Worm (Caenorhabditis elegans) whole organism, dauer: ENCODE data around the gene atf-7.

Source experiments
- unc-62 ChIP-seq: sonication (generic microtip); optimal IDR thresholded peaks from 2 replicates; lab custom pipeline; 2017; ENCODE audit warnings: missing biosample characterization, missing genetic modification reagents, missing genetic modification characterization

atf-7 gene

ce11 chrIII:4476313-4476712, 22.5 kb downstream of the atf-7 start:
- TF ChIP-seq unc-62 (GFP tag; lab: Kevin White, UChicago) = no peak

ce11 chrIII:4475428-4475968, 23.3 kb downstream of the atf-7 start, which contains the start of gene rps-1:
Gene rps-1, plus strand, starts transcription at chrIII:4475918.
- no peak for TF ChIP-seq unc-62 (GFP tag; lab: Kevin White, UChicago)

DNA sequence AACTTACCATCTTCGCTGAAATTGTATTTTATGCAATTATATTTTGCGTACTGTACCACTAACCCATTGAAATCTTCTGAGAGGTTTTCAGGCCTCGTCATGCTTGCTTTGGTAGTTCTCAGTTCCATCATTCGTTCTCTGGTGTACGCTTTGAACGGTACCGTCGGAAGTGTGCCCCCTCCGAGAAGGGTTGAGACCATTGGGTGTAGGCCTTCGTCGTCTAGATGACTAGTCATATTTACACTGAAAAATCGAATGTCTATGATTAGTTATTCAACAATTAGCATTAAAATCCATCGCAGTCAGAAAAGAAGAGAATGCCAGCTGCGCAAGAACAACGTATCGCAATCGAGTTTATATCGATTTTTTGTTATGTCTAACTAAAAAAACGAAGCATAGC, 23.9 kb downstream of the atf-7 start, which contains the start of gene ifet-1:
ifet-1 (minus strand) TSS at position 243 of the 400 bp plus-strand sequence.
- TF ChIP-seq unc-62 (GFP tag; lab: Kevin White, UChicago) = no peak

DNA sequence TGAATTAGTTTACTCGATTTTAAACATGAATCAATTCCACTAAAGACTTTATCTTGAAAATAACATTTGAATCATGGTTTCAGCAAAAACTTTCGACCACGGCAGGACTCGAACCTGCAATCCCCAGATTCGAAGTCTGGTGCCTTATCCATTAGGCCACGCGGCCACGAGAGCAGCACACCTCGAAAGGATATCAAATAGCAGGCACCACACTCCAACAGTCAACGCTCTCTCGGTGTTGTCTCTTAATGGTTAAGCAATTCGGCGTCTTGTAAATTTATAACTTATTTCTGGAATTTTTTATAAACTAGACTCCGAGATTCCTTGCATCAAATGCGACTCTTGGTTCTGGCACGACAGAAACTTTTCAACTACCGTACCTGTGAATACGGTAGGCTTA, 28.1 kb downstream of the atf-7 start:
- TF ChIP-seq unc-62 (GFP tag; lab: Kevin White, UChicago) = no peak

ce11 chrIII:4468812-4469211, 30.0 kb downstream of the atf-7 start, which contains the start of gene mstr-2:
Gene mstr-2, plus strand, starts transcription at chrIII:4469112.
- TF ChIP-seq unc-62 (GFP tag; lab: Kevin White, UChicago) = no peak

DNA sequence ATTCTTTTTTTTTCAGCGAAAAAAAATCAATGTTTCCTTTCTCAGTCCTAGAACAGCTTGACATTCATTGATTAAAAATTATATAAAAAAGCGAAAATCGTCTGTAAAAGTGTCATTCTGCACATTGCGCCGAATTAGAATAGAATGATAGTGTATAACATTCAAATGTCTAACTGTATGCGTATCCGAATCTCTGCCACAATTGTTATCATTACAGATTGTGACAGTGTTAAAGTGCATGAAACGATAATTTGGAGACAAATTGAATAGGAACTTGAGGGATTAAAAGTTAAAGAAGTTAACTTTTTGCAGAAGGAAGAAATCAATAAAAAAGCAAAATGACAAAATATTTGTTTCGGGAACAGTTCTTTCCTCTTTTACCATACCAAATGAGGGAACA, 30.5 kb downstream of the atf-7 start:
- no peak for TF ChIP-seq unc-62 (GFP tag; lab: Kevin White, UChicago)

DNA sequence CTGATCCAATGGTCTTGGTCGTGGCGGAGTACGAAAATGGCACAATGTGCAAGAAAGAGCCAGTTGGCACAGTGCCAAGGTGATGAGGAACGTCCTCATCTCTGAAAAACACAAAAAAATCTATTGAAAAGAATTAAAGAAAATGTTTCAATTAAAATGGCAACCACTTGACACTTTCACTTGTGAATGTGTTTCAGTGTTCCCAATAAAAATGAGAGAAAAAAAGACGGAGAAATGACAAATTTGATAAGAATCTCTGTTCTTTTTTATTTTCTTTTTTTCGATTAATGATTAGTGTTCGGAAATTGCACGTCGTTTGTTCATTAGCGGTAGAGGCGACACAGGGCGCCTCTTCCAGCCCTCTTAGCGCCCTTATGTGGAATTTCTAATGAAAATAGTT, 31.6 kb downstream of the atf-7 start, which contains the start of gene ndg-4:
ndg-4 (minus strand) TSS at position 101 of the 400 bp plus-strand sequence.
- no peak for TF ChIP-seq unc-62 (GFP tag; lab: Kevin White, UChicago)

ce11 chrIII:4461337-4461736, 37.5 kb downstream of the atf-7 start:
- TF ChIP-seq unc-62 (GFP tag; lab: Kevin White, UChicago) = no peak

ce11 chrIII:4460242-4460641, 38.6 kb downstream of the atf-7 start:
- no peak for TF ChIP-seq unc-62 (GFP tag; lab: Kevin White, UChicago)

DNA sequence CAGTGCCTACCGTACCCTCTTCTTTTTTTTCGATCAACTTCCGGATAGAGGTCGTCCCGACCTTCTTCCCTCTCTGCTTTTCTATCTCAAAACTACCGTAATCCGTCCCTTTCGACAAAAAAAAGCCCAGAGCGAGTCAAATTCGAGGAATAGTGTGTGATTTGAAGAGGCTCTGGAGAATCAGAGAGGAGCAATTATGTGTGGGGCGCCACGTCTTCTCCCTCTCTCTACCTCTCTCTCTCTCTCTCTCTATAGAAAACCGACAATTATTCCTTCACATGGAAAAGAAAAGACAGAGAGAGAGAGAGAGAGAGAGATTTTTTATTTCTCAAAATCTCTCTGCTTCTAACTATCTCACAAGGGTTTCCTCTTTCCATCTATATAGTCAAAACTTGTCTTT, 42.3 kb downstream of the atf-7 start:
- no peak for TF ChIP-seq unc-62 (GFP tag; lab: Kevin White, UChicago)

- no peak for TF ChIP-seq unc-62 (GFP tag; lab: Kevin White, UChicago)
These were observed 43.9 kb downstream of the atf-7 start for ce11 chrIII:4454919-4455318.

ce11 chrIII:4453768-4454167, 45.1 kb downstream of the atf-7 start:
- no peak for TF ChIP-seq unc-62 (GFP tag; lab: Kevin White, UChicago)

DNA sequence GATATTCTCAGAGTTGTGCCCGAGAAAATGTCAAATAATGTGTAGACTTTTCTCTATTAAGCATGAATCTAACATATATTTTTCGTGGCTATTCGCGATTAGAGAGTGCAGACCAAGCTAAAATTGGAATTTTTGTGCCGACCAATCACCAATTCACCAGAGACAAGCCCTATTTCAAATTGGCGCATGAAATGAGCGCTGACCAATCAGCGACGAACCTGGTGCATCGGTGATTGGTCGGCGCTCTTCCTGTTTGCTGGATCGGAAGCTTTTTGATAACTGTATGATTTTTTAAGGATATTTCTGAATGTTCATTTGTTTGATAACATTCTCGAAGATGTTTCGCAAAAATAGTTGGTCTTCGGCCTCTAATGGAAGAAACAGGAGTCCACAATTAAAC, 45.5 kb downstream of the atf-7 start:
- TF ChIP-seq unc-62 (GFP tag; lab: Kevin White, UChicago) = no peak

ce11 chrIII:4452749-4453148, 46.1 kb downstream of the atf-7 start:
- no peak for TF ChIP-seq unc-62 (GFP tag; lab: Kevin White, UChicago)

DNA sequence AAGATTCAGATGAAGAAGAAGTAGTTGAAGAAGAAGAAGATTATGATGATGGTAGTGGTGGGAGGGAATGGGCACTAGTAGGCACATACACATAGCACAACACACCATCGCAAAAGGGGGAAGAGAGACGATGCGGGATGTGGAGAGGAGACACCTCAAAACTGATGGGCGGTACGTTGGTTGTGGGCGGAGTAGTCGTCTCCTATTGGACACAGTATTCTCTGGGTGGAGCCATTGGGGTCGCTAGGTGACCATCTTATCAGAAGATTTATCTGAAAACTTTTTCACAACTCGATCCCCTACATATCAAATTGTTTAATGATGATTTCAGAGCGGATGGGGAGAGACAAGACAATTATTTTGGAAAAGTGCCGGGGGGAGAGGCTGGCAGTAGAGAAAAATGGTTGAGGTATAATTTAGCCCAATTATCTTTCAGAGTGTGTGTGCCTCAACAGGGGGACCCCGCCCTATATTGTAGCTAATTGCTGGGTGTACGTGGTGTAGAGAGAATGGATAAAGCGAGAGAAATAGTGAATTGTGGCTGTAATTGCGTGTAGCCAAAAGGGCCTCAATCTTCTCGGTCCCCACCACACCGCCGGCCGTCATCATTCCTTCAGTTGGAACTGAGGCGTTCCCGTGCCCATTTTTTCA, 47.9 kb downstream of the atf-7 start:
- TF ChIP-seq unc-62 (GFP tag; lab: Kevin White, UChicago) = no peak

ce11 chrIII:4449893-4450579, 48.8 kb downstream of the atf-7 start, which contains the start of gene ceh-43:
Gene ceh-43, minus strand, starts transcription at chrIII:4449943.
- no peak for TF ChIP-seq unc-62 (GFP tag; lab: Kevin White, UChicago)
